Fruit fly (Drosophila melanogaster) S2 (cell line): Measurements from ENCODE around the gene CG34177.

Experiments used
- CG8478 ChIP-seq: fragments of >200 bp; optimal IDR thresholded peaks from 2 replicates; lab custom pipeline; 2018
- CTCF ChIP-seq, 2 experiments: fragments of >200 bp; optimal IDR thresholded peaks; 2 replicates each; lab custom pipeline; 2018

Gene CG34177

dm6 chr2L:4418819-4419218, 14.9 kb upstream of the CG34177 start:
- TF ChIP-seq CTCF (optimal IDR thresholded peaks at IDR 0.05; lab: Kevin White, UChicago) (no peak), CG8478 (no peak)

dm6 chr2L:4422154-4422553, 11.6 kb upstream of the CG34177 start:
- no peak for TF ChIP-seq CG8478
- TF ChIP-seq CTCF (optimal IDR thresholded peaks at IDR 0.05; lab: Kevin White, UChicago): no peak

dm6 chr2L:4437487-4437886, 3.8 kb downstream of the CG34177 start, which contains the start of gene CG43056:
CG43056 (plus strand) TSS chr2L:4437787.
- TF ChIP-seq CTCF (optimal IDR thresholded peaks at IDR 0.05; lab: Kevin White, UChicago): no peak
- TF ChIP-seq CG8478: no peak

- TF ChIP-seq CG8478 (no peak), CTCF (optimal IDR thresholded peaks at IDR 0.05; lab: Kevin White, UChicago) (no peak)
Measured at dm6 chr2L:4440881-4441737, 7.4 kb downstream of the CG34177 start, which contains the start of gene CG15431. CG15431 (minus strand) TSS chr2L:4441282.

dm6 chr2L:4442010-4442587, 8.4 kb downstream of the CG34177 start, which contains the start of the genes Sfp24F and CG15432:
Sfp24F (minus strand) TSS chr2L:4442060.
CG15432 (plus strand) TSS chr2L:4442320.
- TF ChIP-seq CG8478 (no peak), CTCF (optimal IDR thresholded peaks at IDR 0.05; lab: Kevin White, UChicago) (no peak)

- TF ChIP-seq CG8478 (no peak), CTCF (optimal IDR thresholded peaks at IDR 0.05; lab: Kevin White, UChicago) (no peak)
Measured at dm6 chr2L:4444457-4444856, 10.7 kb downstream of the CG34177 start, which contains the start of the genes morgue and Elp3. morgue (minus strand) TSS chr2L:4444680. Elp3 (plus strand) TSS chr2L:4444732.

- TF ChIP-seq CTCF (optimal IDR thresholded peaks at IDR 0.05; lab: Kevin White, UChicago) (no peak), CG8478 (no peak)
Measured at dm6 chr2L:4448582-4449016, 14.9 kb downstream of the CG34177 start, which contains the start of gene MFS18. MFS18 (minus strand) TSS chr2L:4448635.

- TF ChIP-seq CTCF (optimal IDR thresholded peaks at IDR 0.05; lab: Kevin White, UChicago) (no peak), CG8478 (no peak)
Measured at dm6 chr2L:4452798-4453197, 19.1 kb downstream of the CG34177 start, which contains the start of gene CG15439. CG15439 (minus strand) TSS chr2L:4453038.

dm6 chr2L:4454009-4454689, 20.4 kb downstream of the CG34177 start, which contains the start of the genes Secp43 and ND-B8:
Secp43 (minus strand) TSS chr2L:4454453.
ND-B8 (plus strand) TSS chr2L:4454626.
- no peak for TF ChIP-seq CG8478
- TF ChIP-seq CTCF (optimal IDR thresholded peaks at IDR 0.05; lab: Kevin White, UChicago): peak; percentile 57 to 70

dm6 chr2L:4456539-4456994, 22.9 kb downstream of the CG34177 start, which contains the start of gene Gs1l:
Gs1l (minus strand) TSS chr2L:4456807.
- TF ChIP-seq CTCF (optimal IDR thresholded peaks at IDR 0.05; lab: Kevin White, UChicago) (no peak), CG8478 (no peak)

- TF ChIP-seq CG8478: no peak
- TF ChIP-seq CTCF (optimal IDR thresholded peaks at IDR 0.05; lab: Kevin White, UChicago): peak in 1 of 2 experiments; percentile 42
Measured at dm6 chr2L:4458119-4459056, 24.7 kb downstream of the CG34177 start, which contains the start of gene RpL27A. RpL27A (minus strand) TSS chr2L:4458364.

dm6 chr2L:4459543-4459942, 25.8 kb downstream of the CG34177 start, which contains the start of the genes mRpL27 and CG15435:
mRpL27 (minus strand) TSS chr2L:4459638.
CG15435 (plus strand) TSS chr2L:4459729.
- TF ChIP-seq CTCF (optimal IDR thresholded peaks at IDR 0.05; lab: Kevin White, UChicago): no peak
- no peak for TF ChIP-seq CG8478

- TF ChIP-seq CG8478: no peak
- TF ChIP-seq CTCF (optimal IDR thresholded peaks at IDR 0.05; lab: Kevin White, UChicago): no peak
Measured at dm6 chr2L:4463323-4463722, 29.6 kb downstream of the CG34177 start, which contains the start of the genes CG15443 and Paris. CG15443 (minus strand) TSS chr2L:4463447. Paris (plus strand) TSS chr2L:4463611.
